Fruit fly (Drosophila melanogaster) whole organism, embryonic: Measurements from ENCODE around the gene Hpd.

Source experiments
- ATbp ChIP-seq: fragments of 200-800 bp; sonication (Bioruptor generic); optimal IDR thresholded peaks from 2 replicates; lab custom pipeline; 2017; ENCODE audit warnings: missing biosample characterization, mild to moderate bottlenecking, missing genetic modification characterization, missing genetic modification reagents
- Atf-2 ChIP-seq: fragments of 200-800 bp; sonication (Bioruptor generic); optimal IDR thresholded peaks from 2 replicates; lab custom pipeline; 2016; ENCODE audit warnings: missing biosample characterization, missing genetic modification characterization
- B-H1 ChIP-seq: fragments of 200-800 bp; sonication (Bioruptor generic); IDR thresholded peaks from 3 replicates; pipeline ENCODE4 v1.3.6; 2022; ENCODE audit warnings: missing biosample characterization, missing genetic modification characterization
- BtbVII ChIP-seq: fragments of 200-800 bp; sonication (Bioruptor generic); optimal IDR thresholded peaks from 3 replicates; lab custom pipeline; 2017; ENCODE audit warnings: missing biosample characterization, mild to moderate bottlenecking, missing genetic modification characterization
- CG1024 ChIP-seq: fragments of 200-800 bp; sonication (Bioruptor generic); IDR thresholded peaks from 2 replicates; pipeline ENCODE4 v1.3.6; 2022; ENCODE audit warnings: missing biosample characterization, missing genetic modification characterization
- CG11093 ChIP-seq: fragments of 200-800 bp; sonication (Bioruptor generic); IDR thresholded peaks from 3 replicates; pipeline ENCODE4 v1.3.6; 2022; ENCODE audit warnings: missing biosample characterization, missing genetic modification characterization
- CG11247 ChIP-seq: fragments of 200-800 bp; sonication (Bioruptor generic); IDR thresholded peaks from 2 replicates; pipeline ENCODE4 v1.3.6; 2022; ENCODE audit warnings: missing biosample characterization, missing genetic modification characterization
- CG12155 ChIP-seq: fragments of 200-800 bp; sonication (Bioruptor generic); optimal IDR thresholded peaks from 3 replicates; lab custom pipeline; 2016; ENCODE audit warnings: missing biosample characterization, missing genetic modification characterization
- CG12236 ChIP-seq: fragments of 200-800 bp; sonication (Bioruptor generic); optimal IDR thresholded peaks from 2 replicates; lab custom pipeline; 2016; ENCODE audit warnings: missing biosample characterization, missing genetic modification characterization
- CG13287 ChIP-seq: fragments of 200-800 bp; sonication (Bioruptor generic); IDR thresholded peaks from 2 replicates; pipeline ENCODE4 v1.3.6; 2022; ENCODE audit warnings: missing biosample characterization, missing genetic modification characterization; ENCODE audit not compliant: partially characterized antibody
- CG14860 ChIP-seq: fragments of 200-800 bp; sonication (Bioruptor generic); IDR thresholded peaks from 3 replicates; pipeline ENCODE4 v1.3.6; 2022; ENCODE audit warnings: missing biosample characterization, missing genetic modification characterization; ENCODE audit not compliant: partially characterized antibody
- CG14965 ChIP-seq: fragments of 200-800 bp; sonication (Bioruptor generic); optimal IDR thresholded peaks from 2 replicates; lab custom pipeline; 2016; ENCODE audit warnings: missing biosample characterization, missing genetic modification characterization, borderline replicate concordance
- CG1529 ChIP-seq: fragments of 200-800 bp; sonication (Bioruptor generic); optimal IDR thresholded peaks from 3 replicates; lab custom pipeline; 2018; ENCODE audit warnings: missing biosample characterization, missing genetic modification characterization
- CG15601 ChIP-seq: fragments of 200-800 bp; sonication (Bioruptor generic); optimal IDR thresholded peaks from 3 replicates; lab custom pipeline; 2019; ENCODE audit warnings: missing biosample characterization, mild to moderate bottlenecking, missing genetic modification characterization, moderate library complexity
- CG15696 ChIP-seq: fragments of 200-800 bp; sonication (Bioruptor generic); optimal IDR thresholded peaks from 2 replicates; lab custom pipeline; 2019; ENCODE audit warnings: missing biosample characterization, mild to moderate bottlenecking, missing genetic modification characterization, moderate library complexity
- CG1647 ChIP-seq: fragments of 200-800 bp; sonication (Bioruptor generic); optimal IDR thresholded peaks from 3 replicates; lab custom pipeline; 2016; ENCODE audit warnings: missing biosample characterization, missing genetic modification characterization
- CG2129 ChIP-seq: fragments of 200-800 bp; sonication (Bioruptor generic); IDR thresholded peaks from 2 replicates; pipeline ENCODE4 v1.3.6; 2022; ENCODE audit warnings: missing biosample characterization, missing genetic modification characterization; ENCODE audit not compliant: partially characterized antibody
- CG31365 ChIP-seq: fragments of 200-800 bp; sonication (Bioruptor generic); optimal IDR thresholded peaks from 2 replicates; lab custom pipeline; 2018; ENCODE audit warnings: missing biosample characterization, mild to moderate bottlenecking, missing genetic modification characterization
- CG4404 ChIP-seq: fragments of 200-800 bp; sonication (Bioruptor generic); IDR thresholded peaks from 2 replicates; pipeline ENCODE4 v1.3.6; 2022; ENCODE audit warnings: missing biosample characterization, missing genetic modification characterization
- CG4617 ChIP-seq: fragments of 200-800 bp; sonication (Bioruptor generic); optimal IDR thresholded peaks from 3 replicates; lab custom pipeline; 2016; ENCODE audit warnings: missing biosample characterization, missing genetic modification characterization, borderline replicate concordance
- CG8388 ChIP-seq: fragments of 200-800 bp; sonication (Bioruptor generic); optimal IDR thresholded peaks from 2 replicates; lab custom pipeline; 2019; ENCODE audit warnings: missing biosample characterization, mild to moderate bottlenecking, missing genetic modification characterization, moderate library complexity
- CG8765 ChIP-seq: fragments of 200-800 bp; sonication (Bioruptor generic); IDR thresholded peaks from 2 replicates; pipeline ENCODE4 v1.3.6; 2022; ENCODE audit warnings: missing biosample characterization, missing genetic modification characterization
- CG8944 ChIP-seq: fragments of 200-800 bp; sonication (Bioruptor generic); optimal IDR thresholded peaks from 3 replicates; lab custom pipeline; 2016; ENCODE audit warnings: missing biosample characterization, missing genetic modification characterization
- CkIIα-i1 ChIP-seq: fragments of 200-800 bp; sonication (Bioruptor generic); IDR thresholded peaks from 2 replicates; pipeline ENCODE4 v1.3.6; 2022; ENCODE audit warnings: missing biosample characterization, missing genetic modification characterization
- Dad ChIP-seq: fragments of 200-800 bp; sonication (Bioruptor generic); optimal IDR thresholded peaks from 3 replicates; lab custom pipeline; 2016; ENCODE audit warnings: missing biosample characterization, missing genetic modification characterization
- Dp ChIP-seq: fragments of 200-800 bp; sonication (Bioruptor generic); optimal IDR thresholded peaks from 2 replicates; lab custom pipeline; 2018; ENCODE audit warnings: missing biosample characterization, mild to moderate bottlenecking, missing genetic modification characterization, moderate library complexity
- ERR ChIP-seq: fragments of 200-800 bp; sonication (Bioruptor generic); optimal IDR thresholded peaks from 2 replicates; lab custom pipeline; 2016; ENCODE audit warnings: missing biosample characterization, missing genetic modification characterization
- GATAe ChIP-seq: fragments of 200-800 bp; sonication (Bioruptor generic); conservative IDR thresholded peaks from 2 replicates; pipeline ENCODE4 v1.3.6; 2022; ENCODE audit warnings: missing biosample characterization, missing genetic modification characterization
- H15 ChIP-seq: fragments of 200-800 bp; sonication (Bioruptor generic); IDR thresholded peaks from 3 replicates; pipeline ENCODE4 v1.3.6; 2022; ENCODE audit warnings: missing biosample characterization, missing genetic modification characterization
- Hey ChIP-seq: fragments of 200-800 bp; sonication (Bioruptor generic); optimal IDR thresholded peaks from 3 replicates; lab custom pipeline; 2018; ENCODE audit warnings: missing biosample characterization, mild to moderate bottlenecking, missing genetic modification characterization
- ac ChIP-seq: fragments of 200-800 bp; sonication (Bioruptor generic); optimal IDR thresholded peaks from 3 replicates; lab custom pipeline; 2017; ENCODE audit warnings: missing biosample characterization, mild to moderate bottlenecking, missing genetic modification characterization
- amos ChIP-seq: fragments of 200-800 bp; sonication (Bioruptor generic); IDR thresholded peaks from 2 replicates; pipeline ENCODE4 v1.3.6; 2022; ENCODE audit warnings: missing biosample characterization, missing genetic modification characterization; ENCODE audit not compliant: partially characterized antibody
- ato ChIP-seq: fragments of 200-800 bp; sonication (Bioruptor generic); IDR thresholded peaks from 2 replicates; pipeline ENCODE4 v1.3.6; 2022; ENCODE audit warnings: missing biosample characterization, missing genetic modification characterization; ENCODE audit not compliant: partially characterized antibody
- bowl ChIP-seq: fragments of 200-800 bp; sonication (Bioruptor generic); IDR thresholded peaks from 2 replicates; pipeline ENCODE4 v1.3.6; 2022; ENCODE audit warnings: missing biosample characterization, missing genetic modification characterization
- cas ChIP-seq: fragments of 200-800 bp; sonication (Bioruptor generic); IDR thresholded peaks from 2 replicates; pipeline ENCODE4 v1.3.6; 2022; ENCODE audit warnings: missing biosample characterization, missing genetic modification characterization
- emc ChIP-seq: fragments of 200-800 bp; sonication (Bioruptor generic); optimal IDR thresholded peaks from 2 replicates; lab custom pipeline; 2016; ENCODE audit warnings: missing biosample characterization, missing genetic modification characterization
- ems ChIP-seq: fragments of 200-800 bp; sonication (Bioruptor generic); optimal IDR thresholded peaks from 3 replicates; lab custom pipeline; 2016; ENCODE audit warnings: missing biosample characterization, missing genetic modification characterization
- esg ChIP-seq: fragments of 200-800 bp; sonication (Bioruptor generic); conservative IDR thresholded peaks from 2 replicates; pipeline ENCODE4 v1.3.6; 2022; ENCODE audit warnings: missing biosample characterization, missing genetic modification characterization
- gcm ChIP-seq: fragments of 200-800 bp; sonication (Bioruptor generic); optimal IDR thresholded peaks from 2 replicates; lab custom pipeline; 2019; ENCODE audit warnings: missing biosample characterization, mild to moderate bottlenecking, missing genetic modification characterization, moderate library complexity
- gsb ChIP-seq: fragments of 200-800 bp; sonication (Bioruptor generic); IDR thresholded peaks from 2 replicates; pipeline ENCODE4 v1.3.6; 2022; ENCODE audit warnings: missing biosample characterization, missing genetic modification characterization
- kah ChIP-seq: fragments of 200-800 bp; sonication (Bioruptor generic); optimal IDR thresholded peaks from 2 replicates; lab custom pipeline; 2018; ENCODE audit warnings: missing biosample characterization, mild to moderate bottlenecking, missing genetic modification characterization
- ken ChIP-seq: fragments of 200-800 bp; sonication (Bioruptor generic); IDR thresholded peaks from 3 replicates; pipeline ENCODE4 v1.3.6; 2022; ENCODE audit warnings: missing biosample characterization, missing genetic modification characterization
- maf-S ChIP-seq: fragments of 200-800 bp; sonication (Bioruptor generic); optimal IDR thresholded peaks from 2 replicates; lab custom pipeline; 2016; ENCODE audit warnings: missing biosample characterization, missing genetic modification characterization
- pfk ChIP-seq: fragments of 200-800 bp; sonication (Bioruptor generic); optimal IDR thresholded peaks from 2 replicates; lab custom pipeline; 2018; ENCODE audit warnings: missing biosample characterization, mild to moderate bottlenecking, missing genetic modification characterization, moderate library complexity
- run ChIP-seq: fragments of 200-800 bp; sonication (Bioruptor generic); optimal IDR thresholded peaks from 3 replicates; lab custom pipeline; 2018; ENCODE audit warnings: missing biosample characterization, mild to moderate bottlenecking, missing genetic modification characterization
- sens ChIP-seq: fragments of 200-800 bp; sonication (Bioruptor generic); peaks from one replicate; lab custom pipeline; 2016; ENCODE audit warnings: missing biosample characterization, missing genetic modification characterization
- sob ChIP-seq: fragments of 200-800 bp; sonication (Bioruptor generic); IDR thresholded peaks from 2 replicates; pipeline ENCODE4 v1.3.6; 2022; ENCODE audit warnings: missing biosample characterization, missing genetic modification characterization
- sqz ChIP-seq: fragments of 200-800 bp; sonication (Bioruptor generic); optimal IDR thresholded peaks from 3 replicates; lab custom pipeline; 2018; ENCODE audit warnings: missing biosample characterization, mild to moderate bottlenecking, missing genetic modification characterization
- tgo ChIP-seq: fragments of 200-800 bp; sonication (Bioruptor generic); IDR thresholded peaks from 3 replicates; pipeline ENCODE4 v1.3.6; 2022; ENCODE audit warnings: missing biosample characterization, missing genetic modification characterization
- tio ChIP-seq: fragments of 200-800 bp; sonication (Bioruptor generic); optimal IDR thresholded peaks from 2 replicates; lab custom pipeline; 2017; ENCODE audit warnings: missing biosample characterization, missing genetic modification characterization, inconsistent platforms
- yki ChIP-seq: fragments of >200 bp; optimal IDR thresholded peaks from 3 replicates; lab custom pipeline; 2018
- z ChIP-seq: fragments of 200-800 bp; sonication (Bioruptor generic); IDR thresholded peaks from 3 replicates; pipeline ENCODE4 v1.3.6; 2022; ENCODE audit warnings: missing biosample characterization, missing genetic modification characterization

The Hpd gene

dm6 chr3L:20474789-20475208 is 35.1 kb upstream of the Hpd start (continued):
- TF ChIP-seq maf-S (peak; percentile 78), ERR (GFP tag; lab: Kevin White, UChicago) (peak; percentile 60), run (tag; lab: Kevin White, UChicago) (peak; percentile 49), ems (GFP tag; lab: Kevin White, UChicago) (peak; percentile 74), ac (GFP tag; lab: Kevin White, UChicago) (peak; percentile 70), CG1529 (GFP tag; lab: Kevin White, UChicago) (peak; percentile 73), CG13287 (GFP tag; lab: Robert Waterston, UW) (no peak), kah (GFP tag; lab: Kevin White, UChicago) (peak; percentile 98), gsb (GFP tag; lab: Robert Waterston, UW) (no peak), gcm (peak; percentile 14), ken (GFP tag; lab: Robert Waterston, UW) (no peak), GATAe (GFP tag; lab: Robert Waterston, UW) (no peak), tio (peak; percentile 83), ato (GFP tag; lab: Robert Waterston, UW) (no peak), sqz (GFP tag; lab: Kevin White, UChicago) (peak; percentile 84), cas (GFP tag; lab: Robert Waterston, UW) (no peak), CG15696 (peak; percentile 70), Dad (GFP tag; lab: Kevin White, UChicago) (peak; percentile 78), CG11093 (GFP tag; lab: Robert Waterston, UW) (peak; percentile 69; the same call in 2 of the 3 replicates), Dp (GFP tag; lab: Kevin White, UChicago) (peak; percentile 49), pfk (GFP tag; lab: Kevin White, UChicago) (peak; percentile 60), CkIIα-i1 (GFP tag; lab: Robert Waterston, UW) (no peak), sob (GFP tag; lab: Robert Waterston, UW) (no peak), CG2129 (GFP tag; lab: Robert Waterston, UW) (no peak), bowl (GFP tag; lab: Robert Waterston, UW) (no peak), CG12236 (GFP tag; lab: Kevin White, UChicago) (peak; percentile 68), CG8388 (GFP tag; lab: Kevin White, UChicago) (peak; percentile 78), CG14965 (GFP tag; lab: Kevin White, UChicago) (no peak), CG15601 (tag; lab: Kevin White, UChicago) (peak; percentile 72), tgo (no peak), CG8765 (GFP tag; lab: Robert Waterston, UW) (no peak), CG4617 (GFP tag; lab: Kevin White, UChicago) (peak; percentile 91), CG31365 (tag; lab: Kevin White, UChicago) (peak; percentile 69), CG1647 (GFP tag; lab: Kevin White, UChicago) (peak; percentile 85), yki (no peak), emc (GFP tag; lab: Kevin White, UChicago) (peak; percentile 54), B-H1 (no peak), CG4404 (GFP tag; lab: Robert Waterston, UW) (no peak), CG8944 (peak; percentile 89), CG14860 (GFP tag; lab: Robert Waterston, UW) (no peak), Hey (peak; percentile 37), esg (no peak), CG1024 (GFP tag; lab: Robert Waterston, UW) (no peak), H15 (no peak), CG12155 (GFP tag; lab: Kevin White, UChicago) (peak; percentile 88), BtbVII (GFP tag; lab: Kevin White, UChicago) (peak; percentile 84), ATbp (GFP tag; lab: Kevin White, UChicago) (peak; percentile 82), sens (GFP tag; lab: Kevin White, UChicago) (peak; percentile 79), z (GFP tag; lab: Robert Waterston, UW) (no peak), Atf-2 (GFP tag; lab: Kevin White, UChicago) (peak; percentile 74), amos (GFP tag; lab: Robert Waterston, UW) (no peak), CG11247 (no peak)
